Worm (Caenorhabditis elegans): ENCODE measurements around the gene Y50E8A.1.

Y50E8A.1 gene

ce11 chrV:14684359-14685312 is 42.1 kb upstream of the Y50E8A.1 start, which contains the start of gene hsp-90:
TSS of gene hsp-90 (plus strand) at chrV:14684918.
- no peak for TF ChIP-seq unc-86 (tag; optimal IDR thresholded peaks at IDR 0.05)
- no peak for TF ChIP-seq dve-1 (tag; optimal IDR thresholded peaks at IDR 0.05)
- TF ChIP-seq mec-3 (tag; optimal IDR thresholded peaks at IDR 0.05; ENCODE audit: borderline replicate concordance), result no peak
- TF ChIP-seq hlh-15 (tag; optimal IDR thresholded peaks at IDR 0.05), result no peak
- no peak for TF ChIP-seq ref-2 (tag; optimal IDR thresholded peaks at IDR 0.05)
- no peak for TF ChIP-seq hlh-13 (GFP tag; optimal IDR thresholded peaks at IDR 0.05)
- no peak for TF ChIP-seq unc-55 (GFP tag; optimal IDR thresholded peaks at IDR 0.05)
- TF ChIP-seq hlh-30 (tag; optimal IDR thresholded peaks at IDR 0.05; ENCODE audit: insufficient read depth), result no peak
- no peak for TF ChIP-seq nhr-232 (tag; optimal IDR thresholded peaks at IDR 0.05)
- no peak for TF ChIP-seq sdc-2 (tag; optimal IDR thresholded peaks at IDR 0.05)
- no peak for TF ChIP-seq ceh-6 (GFP tag; optimal IDR thresholded peaks at IDR 0.05)
- TF ChIP-seq dmd-4 (tag; optimal IDR thresholded peaks at IDR 0.05; ENCODE audit: borderline replicate concordance), result no peak
- TF ChIP-seq ceh-48 (tag; optimal IDR thresholded peaks at IDR 0.05), result no peak
- no peak for TF ChIP-seq zip-5 (tag; optimal IDR thresholded peaks at IDR 0.05)
- TF ChIP-seq fax-1 (tag; optimal IDR thresholded peaks at IDR 0.05), result no peak
- no peak for TF ChIP-seq ceh-31 (tag; optimal IDR thresholded peaks at IDR 0.05)

- TF ChIP-seq pha-2 (tag; optimal IDR thresholded peaks at IDR 0.05) (peak; percentile 52), sdc-2 (tag; optimal IDR thresholded peaks at IDR 0.05) (peak; percentile 64), hlh-15 (tag; optimal IDR thresholded peaks at IDR 0.05) (no peak), syd-9 (tag; optimal IDR thresholded peaks at IDR 0.05) (peak; percentile 53), fkh-10 (GFP tag; optimal IDR thresholded peaks at IDR 0.05) (peak; percentile 30), nfya-1 (tag; optimal IDR thresholded peaks at IDR 0.05) (peak; percentile 100), fax-1 (tag; optimal IDR thresholded peaks at IDR 0.05) (peak; percentile 73), ceh-14 (tag; optimal IDR thresholded peaks at IDR 0.05) (peak; percentile 86), ceh-45 (GFP tag; IDR thresholded peaks at IDR 0.05) (no peak), ceh-9 (tag; optimal IDR thresholded peaks at IDR 0.05) (no peak), elt-2 (tag; optimal IDR thresholded peaks at IDR 0.05) (peak; percentile 85), pag-3 (tag; optimal IDR thresholded peaks at IDR 0.05; ENCODE audit: borderline replicate concordance) (no peak), tbx-2 (tag; optimal IDR thresholded peaks at IDR 0.05) (peak; percentile 97), unc-3 (GFP tag; conservative IDR thresholded peaks at IDR 0.05) (0 out of 2 replicates have a peak, but pooled peaks have one; percentile 17), unc-3 (tag; optimal IDR thresholded peaks at IDR 0.05) (peak; percentile 72), ceh-2 (tag; optimal IDR thresholded peaks at IDR 0.05) (peak; percentile 96), unc-42 (tag; optimal IDR thresholded peaks at IDR 0.05) (peak; percentile 96), ceh-48 (tag; optimal IDR thresholded peaks at IDR 0.05) (peak; percentile 12), pat-9 (tag; optimal IDR thresholded peaks at IDR 0.05) (no peak), ceh-31 (tag; optimal IDR thresholded peaks at IDR 0.05) (peak; percentile 98), odd-2 (tag; optimal IDR thresholded peaks at IDR 0.05) (no peak), nhr-232 (tag; optimal IDR thresholded peaks at IDR 0.05) (no peak), eyg-1 (tag; optimal IDR thresholded peaks at IDR 0.05) (peak; percentile 78), ceh-34 (tag; optimal IDR thresholded peaks at IDR 0.05) (peak; percentile 88), ref-2 (tag; optimal IDR thresholded peaks at IDR 0.05) (peak; percentile 98), ceh-6 (GFP tag; optimal IDR thresholded peaks at IDR 0.05) (no peak), zip-5 (tag; optimal IDR thresholded peaks at IDR 0.05) (peak; percentile 72), npax-4 (tag; optimal IDR thresholded peaks at IDR 0.05) (no peak), lim-6 (tag; optimal IDR thresholded peaks at IDR 0.05) (peak; percentile 50), sox-4 (tag; optimal IDR thresholded peaks at IDR 0.05) (no peak), T23F11.4 (GFP tag; optimal IDR thresholded peaks at IDR 0.05) (no peak), dmd-4 (tag; optimal IDR thresholded peaks at IDR 0.05; ENCODE audit: borderline replicate concordance) (no peak), ceh-24 (tag; optimal IDR thresholded peaks at IDR 0.05) (no peak), pax-1 (tag; optimal IDR thresholded peaks at IDR 0.05) (peak; percentile 87), ttx-3 (tag; optimal IDR thresholded peaks at IDR 0.05) (peak; percentile 47), elt-4 (tag; optimal IDR thresholded peaks at IDR 0.05) (no peak), hlh-13 (GFP tag; optimal IDR thresholded peaks at IDR 0.05) (no peak), pha-4 (tag; optimal IDR thresholded peaks at IDR 0.05) (no peak), ceh-22 (tag; optimal IDR thresholded peaks at IDR 0.05) (no peak), fkh-6 (tag; optimal IDR thresholded peaks at IDR 0.05) (peak; percentile 69), pqm-1 (tag; optimal IDR thresholded peaks at IDR 0.05) (peak; percentile 85)
Measured at ce11 chrV:14685435-14686058, 41.1 kb upstream of the Y50E8A.1 start, which contains the start of gene C47E8.4. TSS of gene C47E8.4 (minus strand) at chrV:14685485.
